Worm (Caenorhabditis elegans) whole organism, early embryonic: ENCODE measurements around the gene C18D11.7.
A peak's percentile ranks its signal among the peaks of the same experiment; 100 is the strongest.

Experiments used
- B0310.2 ChIP-seq: sonication (generic microtip); optimal IDR thresholded peaks from 2 replicates; lab custom pipeline; 2016; ENCODE audit warnings: mild to moderate bottlenecking, missing genetic modification characterization, missing compliant biosample characterization
- F13C5.2 ChIP-seq: sonication (generic microtip); optimal IDR thresholded peaks from 2 replicates; lab custom pipeline; 2017; ENCODE audit warnings: mild to moderate bottlenecking, missing genetic modification characterization, inconsistent platforms, missing compliant biosample characterization
- aly-1 ChIP-seq: sonication (generic microtip); optimal IDR thresholded peaks from 2 replicates; lab custom pipeline; 2016; ENCODE audit warnings: missing genetic modification characterization, missing compliant biosample characterization
- ama-1 ChIP-seq: fragments of 150-350 bp; optimal IDR thresholded peaks from 2 replicates; lab custom pipeline; 2014
- ceh-13 ChIP-seq: fragments of 200-800 bp; sonication (Bioruptor generic); optimal IDR thresholded peaks from 2 replicates; lab custom pipeline; 2018; ENCODE audit warnings: mild to moderate bottlenecking, missing genetic modification characterization, missing compliant biosample characterization
- ceh-36 ChIP-seq: sonication (generic microtip); optimal IDR thresholded peaks from 2 replicates; lab custom pipeline; 2016; ENCODE audit warnings: missing genetic modification characterization, inconsistent platforms, missing compliant biosample characterization
- ets-7 ChIP-seq: sonication (generic microtip); optimal IDR thresholded peaks from 2 replicates; lab custom pipeline; 2016; ENCODE audit warnings: missing genotype, missing genetic modification characterization, missing compliant biosample characterization
- flt-1 ChIP-seq: fragments of 200-800 bp; sonication (Bioruptor generic); IDR thresholded peaks from 2 replicates; pipeline ENCODE4 v1.3.6; 2022; ENCODE audit warnings: missing genetic modification characterization, missing compliant biosample characterization
- hmbx-1 ChIP-seq: sonication (generic microtip); optimal IDR thresholded peaks from 2 replicates; lab custom pipeline; 2016; ENCODE audit warnings: mild to moderate bottlenecking, missing genetic modification characterization, missing compliant biosample characterization
- hmg-4 ChIP-seq: fragments of 200-800 bp; sonication (Bioruptor generic); optimal IDR thresholded peaks from 2 replicates; lab custom pipeline; 2018; ENCODE audit warnings: mild to moderate bottlenecking, missing genetic modification characterization, missing compliant biosample characterization
- hnd-1 ChIP-seq: sonication (generic microtip); optimal IDR thresholded peaks from 2 replicates; lab custom pipeline; 2016; ENCODE audit warnings: missing genetic modification characterization, missing compliant biosample characterization
- pes-1 ChIP-seq: fragments of 200-800 bp; sonication (Bioruptor generic); IDR thresholded peaks from 2 replicates; pipeline ENCODE4 v1.3.6; 2022; ENCODE audit warnings: missing genetic modification reagents, missing genetic modification characterization, missing compliant biosample characterization
- scrt-1 ChIP-seq: fragments of 200-800 bp; sonication (Bioruptor generic); IDR thresholded peaks from 2 replicates; pipeline ENCODE4 v1.3.6; 2022; ENCODE audit warnings: missing genetic modification characterization, missing compliant biosample characterization
- sea-1 ChIP-seq: fragments of 200-800 bp; sonication (Bioruptor generic); conservative IDR thresholded peaks from 2 replicates; pipeline ENCODE4 v1.3.6; 2022; ENCODE audit warnings: missing genetic modification characterization, missing compliant biosample characterization
- tbx-11 ChIP-seq: fragments of 200-800 bp; sonication (Bioruptor generic); IDR thresholded peaks from 2 replicates; pipeline ENCODE4 v1.3.6; 2022; ENCODE audit warnings: missing genetic modification characterization, missing compliant biosample characterization
- tbx-37 ChIP-seq: fragments of 200-800 bp; sonication (Bioruptor generic); conservative IDR thresholded peaks from 2 replicates; pipeline ENCODE4 v1.3.6; 2022; ENCODE audit warnings: missing genetic modification reagents, missing genetic modification characterization, missing compliant biosample characterization
- tra-4 ChIP-seq: sonication (generic microtip); optimal IDR thresholded peaks from 2 replicates; lab custom pipeline; 2017; ENCODE audit warnings: missing genetic modification characterization, missing compliant biosample characterization

The C18D11.7 gene

DNA sequence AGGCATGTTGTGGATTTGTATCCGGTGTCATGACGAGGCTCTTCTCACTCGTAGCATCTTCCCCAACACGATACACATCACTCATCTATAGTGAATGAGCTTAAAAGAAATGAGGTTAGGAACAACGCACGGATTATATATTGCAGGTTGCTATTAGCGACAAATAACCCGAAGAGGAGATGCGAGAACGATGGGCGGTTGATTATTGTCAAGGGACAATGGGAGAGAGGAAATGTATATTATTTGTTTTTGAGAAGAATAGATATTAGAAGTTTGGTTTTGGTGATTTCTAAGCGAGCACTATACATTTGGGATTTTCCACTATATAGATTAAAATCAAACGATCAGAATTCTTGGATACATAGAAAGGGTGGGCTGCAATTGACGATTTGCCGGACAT, at the start of gene C18D11.7:
C18D11.7 (minus strand) TSS at position 101 of the 400 bp plus-strand sequence.
- TF ChIP-seq hmg-4 (GFP tag; lab: Kevin White, UChicago) (no peak), hnd-1 (tag; lab: Kevin White, UChicago) (no peak), F13C5.2 (no peak), scrt-1 (GFP tag; lab: Robert Waterston, UW) (no peak)

DNA sequence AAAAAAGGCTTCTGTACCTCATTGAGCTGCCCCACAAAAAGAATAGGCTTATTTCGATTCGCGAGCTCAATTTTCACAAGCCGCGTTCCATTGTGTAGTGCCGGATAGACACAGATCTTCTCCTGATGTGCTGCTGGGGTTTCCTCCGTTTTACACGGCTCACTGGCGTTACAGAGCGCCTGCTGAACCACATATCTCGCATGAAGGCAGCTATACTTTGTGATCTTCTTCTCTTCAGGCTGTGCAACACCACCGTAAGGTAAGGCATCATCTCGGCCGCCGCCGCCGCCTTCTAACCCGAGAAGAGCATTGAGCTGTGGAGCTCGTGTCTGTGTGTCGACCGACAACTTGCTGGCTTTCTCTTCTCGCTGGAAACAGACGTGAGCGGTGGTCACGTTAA, 46.9 kb upstream of the C18D11.7 start:
- TF ChIP-seq flt-1: no peak
- no peak for TF ChIP-seq scrt-1 (GFP tag; lab: Robert Waterston, UW)
- TF ChIP-seq tbx-37: no peak
- TF ChIP-seq F13C5.2: no peak
- no peak for TF ChIP-seq sea-1 (GFP tag; lab: Robert Waterston, UW)
- TF ChIP-seq hnd-1 (tag; lab: Kevin White, UChicago): no peak
- TF ChIP-seq ceh-13 (GFP tag; lab: Kevin White, UChicago): no peak
- TF ChIP-seq ceh-36 (tag; lab: Kevin White, UChicago): no peak
- TF ChIP-seq ets-7 (tag; lab: Kevin White, UChicago): no peak
- no peak for TF ChIP-seq B0310.2 (tag; lab: Kevin White, UChicago)
- TF ChIP-seq pes-1 (GFP tag; lab: Robert Waterston, UW): no peak
- no peak for TF ChIP-seq hmbx-1
- TF ChIP-seq tbx-11 (GFP tag; lab: Robert Waterston, UW): no peak
- TF ChIP-seq aly-1 (tag; lab: Kevin White, UChicago): no peak
- no peak for TF ChIP-seq ama-1
- no peak for TF ChIP-seq tra-4
- no peak for TF ChIP-seq hmg-4 (GFP tag; lab: Kevin White, UChicago)

DNA sequence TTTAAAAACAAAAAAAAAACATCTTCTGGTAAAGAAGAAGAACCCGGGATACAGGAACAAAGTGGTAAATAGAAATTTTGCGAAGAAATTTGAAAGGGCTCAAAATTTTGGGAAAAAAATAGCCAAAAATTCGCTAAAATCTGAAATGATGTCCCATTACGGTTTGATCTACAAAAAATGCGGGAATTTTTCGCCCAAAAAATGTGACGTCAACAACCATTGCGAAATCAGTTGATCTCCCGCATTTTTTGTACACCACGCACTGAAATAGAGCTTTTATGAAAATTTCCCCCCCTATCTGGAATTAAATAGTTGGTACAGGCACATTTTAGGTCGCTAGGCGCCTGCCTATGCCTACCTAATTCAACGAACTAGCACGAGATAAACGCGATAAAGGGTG, 43.0 kb upstream of the C18D11.7 start:
- TF ChIP-seq ceh-13 (GFP tag; lab: Kevin White, UChicago) (no peak), ets-7 (tag; lab: Kevin White, UChicago) (no peak), F13C5.2 (no peak), tbx-37 (no peak)

DNA sequence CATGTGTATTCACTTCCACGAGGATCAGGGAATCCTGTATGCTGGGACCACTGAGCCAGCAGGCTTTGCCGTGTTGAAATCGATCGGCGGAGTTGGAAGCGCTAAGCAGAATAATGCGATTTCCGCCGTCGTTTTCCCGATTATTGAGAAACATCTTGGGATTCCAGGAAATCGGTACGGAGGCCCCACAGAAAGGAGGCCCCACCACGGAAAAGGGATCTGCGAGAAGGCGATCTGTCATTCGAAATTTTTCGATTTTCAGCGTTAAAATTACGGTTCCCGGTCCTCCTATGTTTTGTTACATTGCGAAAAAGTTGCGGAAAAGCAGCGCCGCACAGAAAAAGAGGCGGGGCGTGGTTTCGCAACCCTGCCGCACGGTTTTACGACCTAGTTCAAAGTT, 41.7 kb upstream of the C18D11.7 start:
- no peak for TF ChIP-seq hmg-4 (GFP tag; lab: Kevin White, UChicago)
- TF ChIP-seq pes-1 (GFP tag; lab: Robert Waterston, UW): peak; percentile 70
- no peak for TF ChIP-seq B0310.2 (tag; lab: Kevin White, UChicago)
- TF ChIP-seq F13C5.2: no peak
- TF ChIP-seq hnd-1 (tag; lab: Kevin White, UChicago): no peak
- no peak for TF ChIP-seq scrt-1 (GFP tag; lab: Robert Waterston, UW)
- 0 out of 2 replicates have a peak, but pooled peaks have one; percentile 30 for TF ChIP-seq tbx-11 (GFP tag; lab: Robert Waterston, UW)
- TF ChIP-seq ama-1: no peak
- TF ChIP-seq ets-7 (tag; lab: Kevin White, UChicago): peak; percentile 25
- peak; percentile 33; the same call in 1 of the 2 replicates for TF ChIP-seq flt-1
- no peak for TF ChIP-seq ceh-13 (GFP tag; lab: Kevin White, UChicago)
- 0 out of 2 replicates have a peak, but pooled peaks have one; percentile 60 for TF ChIP-seq sea-1 (GFP tag; lab: Robert Waterston, UW)
- no peak for TF ChIP-seq tbx-37
- TF ChIP-seq ceh-36 (tag; lab: Kevin White, UChicago): no peak
- TF ChIP-seq aly-1 (tag; lab: Kevin White, UChicago): no peak

DNA sequence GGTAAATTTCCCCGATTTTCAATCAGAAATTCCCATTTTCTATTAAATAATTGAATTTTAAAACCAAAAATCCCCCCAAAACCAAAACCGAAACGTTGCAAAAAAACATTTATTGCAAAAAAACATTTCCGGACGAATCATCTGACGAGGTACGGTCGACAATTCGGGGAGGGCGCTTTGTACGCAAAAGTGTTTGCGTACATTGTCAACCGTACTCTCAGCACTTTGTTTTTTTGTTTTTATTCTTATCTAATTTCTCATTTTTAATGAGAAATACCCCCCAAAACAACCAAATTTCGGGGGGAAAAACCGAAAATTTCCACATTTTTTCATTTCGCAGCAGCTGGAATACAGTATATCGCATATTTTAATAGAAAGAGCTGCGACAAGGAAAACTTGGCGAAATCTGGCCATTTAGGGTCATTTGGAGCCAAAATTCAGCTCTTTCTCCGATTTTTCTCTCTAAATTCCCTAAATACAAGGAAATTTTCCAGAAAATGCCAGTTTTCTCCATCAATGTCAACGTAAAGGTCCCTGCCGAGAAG, 41.1 kb upstream of the C18D11.7 start, which contains the start of gene mif-1:
mif-1 (plus strand) TSS at position 495 of the 545 bp plus-strand sequence.
- TF ChIP-seq hmg-4 (GFP tag; lab: Kevin White, UChicago) (no peak), ets-7 (tag; lab: Kevin White, UChicago) (no peak), aly-1 (tag; lab: Kevin White, UChicago) (no peak), tbx-37 (0 out of 2 replicates have a peak, but pooled peaks have one; percentile 8)

DNA sequence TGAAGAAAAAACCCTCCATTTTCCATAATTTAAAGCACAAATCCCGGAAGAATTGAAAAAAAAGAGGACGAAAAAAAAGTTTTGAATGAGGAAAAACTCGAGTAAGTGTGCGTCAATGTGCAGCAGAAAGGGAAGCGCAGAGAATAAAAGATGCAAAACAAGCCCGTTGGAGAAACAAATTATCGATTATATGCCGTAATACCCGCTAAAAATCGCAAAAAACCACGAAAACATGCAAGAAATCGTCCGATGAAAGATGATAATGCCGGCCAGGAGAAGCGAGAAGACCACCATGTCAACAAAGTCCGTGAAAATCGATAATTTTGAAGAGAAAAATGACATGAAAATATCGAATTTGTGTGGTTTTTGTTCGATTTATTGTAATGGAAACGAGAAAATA, 40.4 kb upstream of the C18D11.7 start:
- no peak for TF ChIP-seq scrt-1 (GFP tag; lab: Robert Waterston, UW)
- TF ChIP-seq flt-1: no peak
- TF ChIP-seq ama-1: no peak
- TF ChIP-seq aly-1 (tag; lab: Kevin White, UChicago): no peak
- TF ChIP-seq ceh-36 (tag; lab: Kevin White, UChicago): no peak
- no peak for TF ChIP-seq hmg-4 (GFP tag; lab: Kevin White, UChicago)
- TF ChIP-seq ets-7 (tag; lab: Kevin White, UChicago): no peak
- TF ChIP-seq B0310.2 (tag; lab: Kevin White, UChicago): no peak
- no peak for TF ChIP-seq hnd-1 (tag; lab: Kevin White, UChicago)
- no peak for TF ChIP-seq ceh-13 (GFP tag; lab: Kevin White, UChicago)
- no peak for TF ChIP-seq tbx-11 (GFP tag; lab: Robert Waterston, UW)
- TF ChIP-seq tra-4: no peak
- TF ChIP-seq F13C5.2: no peak
- no peak for TF ChIP-seq hmbx-1
- TF ChIP-seq tbx-37: no peak
- TF ChIP-seq sea-1 (GFP tag; lab: Robert Waterston, UW): no peak
- TF ChIP-seq pes-1 (GFP tag; lab: Robert Waterston, UW): no peak

DNA sequence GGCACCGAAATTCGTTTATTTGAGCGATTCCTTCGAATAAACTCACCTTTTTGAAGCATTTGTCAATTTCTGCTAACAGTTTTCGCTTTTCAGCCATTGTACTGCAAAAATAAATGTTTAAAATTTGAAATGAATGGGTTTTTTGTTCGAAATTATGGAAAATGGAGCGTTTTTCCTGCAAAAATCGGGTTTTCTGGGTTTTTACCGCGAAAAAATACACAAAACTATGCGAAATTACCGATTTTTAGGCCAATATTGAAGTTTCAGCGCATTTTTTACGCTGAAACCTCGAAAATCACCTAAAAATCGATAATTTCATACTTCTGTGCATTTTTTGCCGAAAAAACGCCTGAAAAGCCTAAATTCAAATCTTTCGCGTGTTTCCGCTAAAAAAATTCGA, 39.8 kb upstream of the C18D11.7 start, which contains the start of gene ntl-3:
ntl-3 (minus strand) TSS at position 101 of the 400 bp plus-strand sequence.
- TF ChIP-seq scrt-1 (GFP tag; lab: Robert Waterston, UW) (no peak), flt-1 (no peak), hmg-4 (GFP tag; lab: Kevin White, UChicago) (no peak), ets-7 (tag; lab: Kevin White, UChicago) (no peak), ceh-13 (GFP tag; lab: Kevin White, UChicago) (no peak), tra-4 (no peak), tbx-37 (no peak), B0310.2 (tag; lab: Kevin White, UChicago) (no peak), F13C5.2 (no peak), sea-1 (GFP tag; lab: Robert Waterston, UW) (no peak), hmbx-1 (no peak), pes-1 (GFP tag; lab: Robert Waterston, UW) (no peak), hnd-1 (tag; lab: Kevin White, UChicago) (no peak), ama-1 (no peak), tbx-11 (GFP tag; lab: Robert Waterston, UW) (no peak), ceh-36 (tag; lab: Kevin White, UChicago) (no peak), aly-1 (tag; lab: Kevin White, UChicago) (no peak)
